Worm (Caenorhabditis elegans): ENCODE data around the gene C15F1.5.
"Not testable (repeated sequence)": the region's sequence is repeated elsewhere in the genome, so short reads cannot be mapped to it uniquely, and the experiment has no call there.

DNA sequence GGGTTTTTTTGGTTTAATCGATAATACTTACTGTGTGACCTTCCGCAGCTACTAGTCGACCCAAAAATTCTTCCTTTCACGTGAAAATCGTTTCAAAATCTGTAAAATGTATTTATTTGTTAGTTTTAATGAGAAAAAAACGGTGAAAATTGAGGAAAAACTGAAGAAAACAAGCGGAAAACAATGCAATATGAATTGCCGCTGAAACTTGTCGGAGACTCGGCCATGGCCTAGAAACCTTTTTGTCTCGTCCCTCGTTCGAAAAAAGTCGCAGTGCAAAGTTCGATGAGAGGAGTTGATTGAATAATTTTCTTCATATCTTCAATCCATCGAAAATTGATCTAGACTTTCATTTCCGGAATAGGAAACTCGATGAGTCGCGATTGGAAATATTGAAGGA is 7.3 kb upstream of the C15F1.5 start, which contains the start of gene C15F1.8:
- not testable (repeated sequence) for TF ChIP-seq nhr-11 (tag; optimal IDR thresholded peaks at IDR 0.05); fkh-10 (GFP tag; optimal IDR thresholded peaks at IDR 0.05); ama-1 (optimal IDR thresholded peaks at IDR 0.05); ZK546.5 (tag; optimal IDR thresholded peaks at IDR 0.05); mdl-1 (tag; optimal IDR thresholded peaks at IDR 0.05)
